Fruit fly (Drosophila melanogaster): ENCODE measurements around the gene CG1172.

Gene CG1172

DNA sequence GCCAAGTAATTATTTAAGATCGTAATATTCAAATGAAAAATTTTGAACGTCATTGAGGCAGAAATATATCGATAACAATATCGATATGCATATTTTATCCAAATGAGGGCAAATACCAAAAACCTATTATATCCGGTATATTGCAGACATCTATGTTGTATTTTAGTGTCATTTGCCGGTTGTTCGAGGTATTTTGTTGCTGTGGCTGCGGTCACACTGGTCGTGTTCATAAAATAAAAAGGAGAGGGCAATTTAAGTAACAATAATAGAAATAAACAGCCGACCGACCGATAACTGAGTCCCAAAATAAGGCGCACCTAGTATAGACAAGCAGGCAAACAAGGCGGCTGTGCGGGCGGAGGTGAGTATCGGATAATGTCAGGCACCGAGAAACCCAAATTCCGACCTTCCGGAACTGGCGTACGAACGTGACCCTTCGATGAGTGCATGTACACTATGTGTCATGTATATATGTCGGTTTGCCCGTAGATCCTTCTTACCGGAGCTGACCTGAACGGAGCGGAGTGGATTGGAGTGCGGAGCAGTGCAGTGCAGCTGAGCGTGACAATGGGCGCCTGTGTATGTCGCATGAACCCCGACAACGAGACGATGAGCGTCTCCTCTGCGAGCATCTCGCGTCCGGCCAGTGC, at the start of gene CG1172:
CG1172 (plus strand) TSS at position 181 of the 650 bp plus-strand sequence.
- TF ChIP-seq CG11617 (GFP tag; optimal IDR thresholded peaks at IDR 0.05) (no peak), CG33017 (tag; optimal IDR thresholded peaks at IDR 0.05) (no peak), CG12768 (GFP tag; optimal IDR thresholded peaks at IDR 0.05) (no peak), cnc (optimal IDR thresholded peaks at IDR 0.05) (no peak), CG14711 (tag; optimal IDR thresholded peaks at IDR 0.05) (no peak), CG7101 (tag; optimal IDR thresholded peaks at IDR 0.05) (no peak), bab1 (GFP tag; optimal IDR thresholded peaks at IDR 0.05) (peak; percentile 56), tj (GFP tag; optimal IDR thresholded peaks at IDR 0.05) (no peak), pad (GFP tag; optimal IDR thresholded peaks at IDR 0.05) (peak; percentile 6)

DNA sequence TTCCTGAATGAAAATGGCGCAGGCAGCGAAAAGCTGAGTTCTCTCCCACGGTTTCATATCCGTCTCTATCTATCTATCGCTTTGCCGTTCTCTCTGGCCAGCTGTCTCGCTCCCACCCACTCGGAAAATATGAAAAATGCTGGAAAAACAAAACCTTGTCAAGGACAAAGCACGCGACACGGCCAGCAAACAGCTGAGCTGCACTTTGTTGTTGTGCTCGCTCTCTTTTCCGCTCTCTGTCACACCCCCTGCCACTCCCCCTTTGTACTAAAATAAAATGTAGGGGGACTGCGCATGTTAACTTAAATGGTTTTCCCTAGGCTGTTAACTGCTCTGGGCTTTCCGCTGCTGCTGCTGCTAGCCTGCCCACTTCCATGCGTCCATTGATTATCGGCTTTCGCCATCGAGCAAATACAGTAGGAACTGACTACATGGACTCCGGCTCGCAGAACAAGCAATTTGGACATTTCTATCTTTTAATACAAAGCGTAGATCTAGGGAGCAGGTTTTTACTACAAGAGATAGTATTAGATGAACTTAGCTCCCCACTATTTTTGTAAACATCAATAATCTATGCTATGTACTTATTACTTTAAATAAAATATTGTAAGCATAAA, 46.9 kb upstream of the CG1172 start:
- TF ChIP-seq toe (GFP tag; optimal IDR thresholded peaks at IDR 0.05) (no peak), tj (GFP tag; optimal IDR thresholded peaks at IDR 0.05) (no peak), Crg-1 (GFP tag; optimal IDR thresholded peaks at IDR 0.05) (no peak), pad (GFP tag; optimal IDR thresholded peaks at IDR 0.05) (no peak), CG14711 (tag; optimal IDR thresholded peaks at IDR 0.05) (no peak), Mnt (GFP tag; optimal IDR thresholded peaks at IDR 0.05) (no peak), ovo (GFP tag; optimal IDR thresholded peaks at IDR 0.05) (no peak), CG7045 (GFP tag; optimal IDR thresholded peaks at IDR 0.05) (no peak), Clk (GFP tag; optimal IDR thresholded peaks at IDR 0.05) (no peak), CG5204 (GFP tag; optimal IDR thresholded peaks at IDR 0.05) (no peak), CG11617 (GFP tag; optimal IDR thresholded peaks at IDR 0.05) (no peak), CG12768 (GFP tag; optimal IDR thresholded peaks at IDR 0.05) (no peak)

DNA sequence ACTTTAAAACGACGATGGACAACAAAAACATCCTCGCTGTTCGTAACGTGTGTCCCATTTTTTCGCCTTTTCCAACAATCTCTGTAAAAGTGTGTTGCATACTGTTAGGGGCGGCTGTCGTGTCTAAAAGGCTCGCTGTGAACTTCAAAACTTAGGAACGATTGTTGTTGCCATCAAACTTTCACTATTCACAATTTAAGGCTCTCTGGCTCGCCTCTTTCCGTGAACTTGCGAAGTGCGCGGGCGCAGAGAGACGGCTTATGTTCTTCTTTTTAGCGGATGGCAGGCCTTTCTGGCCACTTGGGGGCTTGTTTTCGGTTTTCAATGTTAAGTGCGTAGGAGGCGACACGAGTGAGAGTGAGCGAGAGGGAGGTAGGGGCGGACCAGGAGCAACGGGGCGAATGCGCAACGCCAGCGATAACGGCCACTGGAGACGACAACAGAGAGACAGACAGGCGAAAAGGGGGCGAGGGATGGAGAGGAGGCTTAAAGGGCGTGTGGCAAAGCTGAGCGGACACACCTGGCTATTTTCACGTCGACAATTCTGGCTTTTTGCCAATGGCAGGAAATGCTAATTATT, 43.2 kb upstream of the CG1172 start, which contains the start of gene mtd:
mtd (minus strand) TSS at position 51 of the 580 bp plus-strand sequence.
- TF ChIP-seq Hr96 (GFP tag; optimal IDR thresholded peaks at IDR 0.05) (no peak), Mnt (GFP tag; optimal IDR thresholded peaks at IDR 0.05) (no peak), bab1 (GFP tag; optimal IDR thresholded peaks at IDR 0.05) (no peak), toe (GFP tag; optimal IDR thresholded peaks at IDR 0.05) (no peak), Crg-1 (GFP tag; optimal IDR thresholded peaks at IDR 0.05) (no peak)

DNA sequence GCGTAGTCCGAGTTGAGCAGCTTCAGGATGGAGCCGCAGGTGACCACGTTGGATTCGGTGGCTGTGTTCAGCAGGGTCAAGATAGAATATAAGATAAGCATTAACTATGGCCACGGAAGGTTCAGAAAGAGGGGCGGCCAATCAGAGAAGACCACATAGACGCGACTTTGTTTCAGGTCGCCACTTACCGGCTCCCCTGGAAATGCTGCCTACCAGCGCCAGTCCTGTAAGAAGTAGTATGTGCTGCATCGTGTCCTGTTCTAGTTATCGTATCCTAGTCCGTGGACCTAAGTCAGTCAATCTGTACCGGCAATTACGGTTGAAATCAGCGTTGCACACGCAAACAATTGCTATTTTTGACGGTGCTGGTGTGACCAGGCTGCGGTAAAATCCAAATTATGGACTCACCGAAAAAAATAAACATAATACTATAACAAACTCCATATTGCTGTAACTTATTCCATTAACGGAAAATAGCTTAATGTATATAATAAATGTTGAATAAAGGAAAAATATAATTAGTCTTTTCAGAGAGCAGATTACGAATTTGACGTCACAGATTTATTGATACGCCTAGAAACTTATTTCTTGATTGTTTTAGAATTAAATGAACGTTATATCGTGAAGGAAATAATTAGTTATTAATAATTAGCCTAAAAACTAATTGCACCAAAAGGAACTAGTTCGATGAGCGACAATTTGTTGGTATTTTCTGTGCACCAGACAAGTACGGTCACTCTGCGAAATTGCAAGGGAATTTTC, 39.2 kb upstream of the CG1172 start, which contains the start of the genes CG11999 and CG1161:
CG11999 (minus strand) TSS at position 375 of the 762 bp plus-strand sequence.
CG1161 (plus strand) TSS at position 720 of the 762 bp plus-strand sequence.
- TF ChIP-seq tj (GFP tag; optimal IDR thresholded peaks at IDR 0.05) (peak; percentile 9), ovo (GFP tag; optimal IDR thresholded peaks at IDR 0.05) (no peak), Crg-1 (GFP tag; optimal IDR thresholded peaks at IDR 0.05) (peak; percentile 13), CG11617 (GFP tag; optimal IDR thresholded peaks at IDR 0.05) (no peak), pad (GFP tag; optimal IDR thresholded peaks at IDR 0.05) (peak; percentile 17)

DNA sequence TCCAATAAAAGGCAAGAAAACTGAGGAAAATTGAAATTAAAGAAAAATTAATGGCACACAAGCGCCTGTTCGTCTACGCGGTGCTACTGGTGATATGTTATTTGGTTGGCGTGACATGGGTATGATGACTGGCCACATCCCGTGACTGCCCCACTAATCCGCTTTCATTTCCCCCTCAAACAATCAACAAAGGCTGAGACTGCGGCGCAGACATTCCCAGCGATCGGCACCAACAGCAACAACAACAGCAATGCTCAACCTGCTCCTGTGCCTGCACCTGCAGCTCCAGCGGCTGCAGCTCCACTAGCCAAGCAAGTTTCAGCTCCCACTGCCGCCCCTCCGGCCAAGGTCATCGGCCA, 38.6 kb upstream of the CG1172 start:
- TF ChIP-seq kay (GFP tag; ENCODE audit: borderline replicate concordance): no peak
- no peak for TF ChIP-seq cic (GFP tag; optimal IDR thresholded peaks at IDR 0.05)
- no peak for TF ChIP-seq CG7045 (GFP tag; optimal IDR thresholded peaks at IDR 0.05)
- TF ChIP-seq Clk (GFP tag; optimal IDR thresholded peaks at IDR 0.05): no peak
- no peak for TF ChIP-seq cnc (optimal IDR thresholded peaks at IDR 0.05)
- no peak for TF ChIP-seq pad (GFP tag; optimal IDR thresholded peaks at IDR 0.05)
- TF ChIP-seq Crg-1 (GFP tag; optimal IDR thresholded peaks at IDR 0.05): no peak
- TF ChIP-seq CG1620 (GFP tag; optimal IDR thresholded peaks at IDR 0.05): no peak
- no peak for TF ChIP-seq CG12768 (GFP tag; optimal IDR thresholded peaks at IDR 0.05)
- no peak for TF ChIP-seq CG7101 (tag; optimal IDR thresholded peaks at IDR 0.05)

DNA sequence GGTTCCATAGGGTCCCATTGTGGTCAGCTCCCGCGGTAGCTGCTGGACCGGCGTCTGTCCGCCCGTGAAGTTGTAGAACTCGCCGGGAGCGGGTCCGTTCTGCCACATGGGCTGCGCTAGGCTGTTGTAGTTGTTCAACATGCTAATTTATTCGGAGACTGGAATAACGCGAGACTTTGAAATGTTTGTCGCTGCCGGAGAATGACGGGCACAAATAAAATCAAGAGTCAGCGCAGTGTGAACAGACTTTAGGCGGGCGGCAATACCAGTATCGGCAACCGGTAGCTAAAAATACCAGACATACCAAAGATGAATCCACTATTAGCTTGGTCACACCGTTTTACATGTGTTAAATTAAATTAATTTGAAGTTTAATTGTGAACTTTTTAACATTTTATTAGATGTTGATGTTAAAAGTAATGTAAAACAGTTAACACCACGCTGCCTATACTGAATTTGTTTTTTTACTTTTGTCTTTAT, 35.7 kb upstream of the CG1172 start, which contains the start of gene Prosbeta7:
Prosbeta7 (minus strand) TSS at position 430 of the 480 bp plus-strand sequence.
- TF ChIP-seq CG14711 (tag; optimal IDR thresholded peaks at IDR 0.05): no peak
- TF ChIP-seq CG11617 (GFP tag; optimal IDR thresholded peaks at IDR 0.05): no peak
- no peak for TF ChIP-seq pad (GFP tag; optimal IDR thresholded peaks at IDR 0.05)
- TF ChIP-seq cic (GFP tag; optimal IDR thresholded peaks at IDR 0.05): peak; percentile 6
- TF ChIP-seq Crg-1 (GFP tag; optimal IDR thresholded peaks at IDR 0.05): no peak
- no peak for TF ChIP-seq CG12768 (GFP tag; optimal IDR thresholded peaks at IDR 0.05)
- TF ChIP-seq bab1 (GFP tag; optimal IDR thresholded peaks at IDR 0.05): peak; percentile 53
- TF ChIP-seq cnc (optimal IDR thresholded peaks at IDR 0.05): peak; percentile 96 to 98
- TF ChIP-seq CG1620 (GFP tag; optimal IDR thresholded peaks at IDR 0.05): no peak
- peak; percentile 11 for TF ChIP-seq Mnt (GFP tag; optimal IDR thresholded peaks at IDR 0.05)
- TF ChIP-seq toe (GFP tag; optimal IDR thresholded peaks at IDR 0.05): no peak
- TF ChIP-seq tj (GFP tag; optimal IDR thresholded peaks at IDR 0.05): no peak
- no peak for TF ChIP-seq CG7101 (tag; optimal IDR thresholded peaks at IDR 0.05)
- no peak for TF ChIP-seq Clk (GFP tag; optimal IDR thresholded peaks at IDR 0.05)
